Fruit fly (Drosophila melanogaster) whole organism, adult: ENCODE results near the gene CG8891.

Experiments used
- CG11617 ChIP-seq: fragments of 200-800 bp; sonication (Bioruptor generic); optimal IDR thresholded peaks from 2 replicates; lab custom pipeline; 2017; ENCODE audit warnings: mild to moderate bottlenecking, missing biosample characterization, missing genetic modification reagents, missing genetic modification characterization
- CG14711 ChIP-seq: fragments of 200-800 bp; sonication (Bioruptor generic); optimal IDR thresholded peaks from 2 replicates; lab custom pipeline; 2018; ENCODE audit warnings: missing biosample characterization, mild to moderate bottlenecking, missing genetic modification characterization, moderate library complexity
- CG33017 ChIP-seq: fragments of 200-800 bp; sonication (Bioruptor generic); optimal IDR thresholded peaks from 2 replicates; lab custom pipeline; 2018; ENCODE audit warnings: missing biosample characterization, mild to moderate bottlenecking, missing genetic modification characterization, moderate library complexity
- CG5204 ChIP-seq: fragments of 200-800 bp; sonication (Bioruptor generic); optimal IDR thresholded peaks from 2 replicates; lab custom pipeline; 2016; ENCODE audit warnings: missing biosample characterization, missing genetic modification characterization
- CG7045 ChIP-seq: fragments of 200-800 bp; sonication (Bioruptor generic); optimal IDR thresholded peaks from 2 replicates; lab custom pipeline; 2017; ENCODE audit warnings: missing biosample characterization, mild to moderate bottlenecking, missing genetic modification characterization
- Clk ChIP-seq: fragments of 200-800 bp; sonication (Bioruptor generic); optimal IDR thresholded peaks from 2 replicates; lab custom pipeline; 2017; ENCODE audit warnings: missing biosample characterization, missing genetic modification characterization
- Crg-1 ChIP-seq: fragments of 200-800 bp; sonication (Bioruptor generic); optimal IDR thresholded peaks from 2 replicates; lab custom pipeline; 2016; ENCODE audit warnings: missing biosample characterization, missing genetic modification characterization
- Hr96 ChIP-seq: fragments of 200-800 bp; sonication (Bioruptor generic); optimal IDR thresholded peaks from 2 replicates; lab custom pipeline; 2016; ENCODE audit warnings: missing biosample characterization, missing genetic modification characterization
- Mnt ChIP-seq: fragments of 200-800 bp; sonication (Bioruptor generic); optimal IDR thresholded peaks from 2 replicates; lab custom pipeline; 2016; ENCODE audit warnings: missing biosample characterization, mild to moderate bottlenecking, missing genetic modification characterization
- cic ChIP-seq: fragments of 200-800 bp; sonication (Bioruptor generic); optimal IDR thresholded peaks from 2 replicates; lab custom pipeline; 2017; ENCODE audit warnings: missing biosample characterization, mild to moderate bottlenecking, missing genetic modification characterization, moderate library complexity
- ovo ChIP-seq: fragments of 200-800 bp; sonication (Bioruptor generic); optimal IDR thresholded peaks from 2 replicates; lab custom pipeline; 2016; ENCODE audit warnings: missing biosample characterization, missing genetic modification characterization
- tj ChIP-seq: fragments of 200-800 bp; sonication (Bioruptor generic); optimal IDR thresholded peaks from 3 replicates; lab custom pipeline; 2017; ENCODE audit warnings: missing biosample characterization, mild to moderate bottlenecking, missing genetic modification characterization, moderate library complexity

DNA sequence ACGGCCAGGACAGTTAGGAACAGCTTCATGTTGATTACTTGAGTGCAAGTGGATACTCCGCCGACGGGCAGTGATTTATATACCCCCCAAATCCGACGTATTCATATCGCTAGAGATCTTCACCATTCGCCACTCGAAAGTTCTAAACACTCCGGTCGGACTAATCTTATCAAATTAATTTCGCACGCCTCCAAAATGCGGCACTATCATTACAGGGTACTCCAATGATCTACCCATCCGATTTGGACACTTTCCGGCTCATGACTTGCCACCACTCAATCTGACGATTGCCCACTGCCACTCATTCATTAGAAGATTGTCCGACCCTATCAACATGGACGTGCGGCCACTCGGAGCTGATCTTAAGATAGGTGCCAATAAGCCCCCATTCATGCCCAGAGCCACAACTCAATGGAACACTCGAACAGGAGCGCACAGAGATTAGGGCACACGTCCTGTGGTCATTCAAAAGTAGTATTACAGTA lies 26.1 kb downstream of the CG8891 start, which contains the start of gene Jon25Bii:
- TF ChIP-seq tj (GFP tag; lab: Kevin White, UChicago): no peak
- TF ChIP-seq ovo (GFP tag; lab: Kevin White, UChicago): no peak
- TF ChIP-seq Hr96 (GFP tag; lab: Kevin White, UChicago): no peak
- no peak for TF ChIP-seq CG33017 (tag; lab: Kevin White, UChicago)
- TF ChIP-seq Crg-1 (GFP tag; lab: Kevin White, UChicago): no peak
- no peak for TF ChIP-seq CG14711 (tag; lab: Kevin White, UChicago)
- no peak for TF ChIP-seq CG5204 (GFP tag; lab: Kevin White, UChicago)
- no peak for TF ChIP-seq Mnt (GFP tag; lab: Kevin White, UChicago)
- no peak for TF ChIP-seq CG7045 (GFP tag; lab: Kevin White, UChicago)
- TF ChIP-seq cic: peak; percentile 93
- no peak for TF ChIP-seq Clk (GFP tag; lab: Kevin White, UChicago)
- no peak for TF ChIP-seq CG11617 (GFP tag; lab: Kevin White, UChicago)
